Worm (Caenorhabditis elegans) whole organism, midembryonic: Measurements from ENCODE around the gene fipr-27.

ENCODE experiments used
- flt-1 ChIP-seq: fragments of 200-800 bp; sonication (Bioruptor generic); IDR thresholded peaks from 2 replicates; pipeline ENCODE4 v1.3.6; 2022; ENCODE audit warnings: missing genetic modification characterization, missing compliant biosample characterization
- tab-1 ChIP-seq: fragments of 200-800 bp; sonication (Bioruptor generic); IDR thresholded peaks from 2 replicates; pipeline ENCODE4 v1.3.6; 2022; ENCODE audit warnings: missing genetic modification characterization, missing compliant biosample characterization

DNA sequence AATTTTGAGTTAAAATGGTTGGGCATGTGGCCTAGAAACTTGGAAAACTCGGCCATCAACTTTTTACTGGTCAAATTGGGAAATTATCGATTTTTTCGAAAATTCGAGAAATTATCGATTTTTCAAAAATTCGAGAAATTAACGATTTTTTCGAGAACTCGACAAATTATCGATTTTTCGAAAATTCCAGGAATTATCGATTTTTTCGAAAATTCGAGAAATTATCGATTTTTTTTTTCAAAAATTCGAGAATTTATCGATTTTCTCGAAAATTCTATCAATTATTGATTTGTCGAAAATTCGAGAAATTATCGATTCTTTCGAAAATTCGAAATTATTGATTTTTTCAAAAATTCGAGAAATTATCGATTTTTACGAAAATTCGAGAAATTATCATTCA lies 13.1 kb downstream of the fipr-27 start:
- TF ChIP-seq flt-1 (GFP tag; lab: Robert Waterston, UW) (no peak), tab-1 (GFP tag; lab: Robert Waterston, UW) (no peak)
